Worm (Caenorhabditis elegans): Measurements from ENCODE around the gene C16A11.2.

Gene C16A11.2

ce11 chrII:4244959-4245358 is 7.0 kb downstream of the C16A11.2 start:
- TF ChIP-seq unc-62 (GFP tag; optimal IDR thresholded peaks at IDR 0.05) = no peak

ce11 chrII:4246897-4247296 is 8.9 kb downstream of the C16A11.2 start, which contains the start of gene gpa-11:
Gene gpa-11, plus strand, starts transcription at chrII:4247197.
- no peak for TF ChIP-seq unc-62 (GFP tag; optimal IDR thresholded peaks at IDR 0.05)

- no peak for TF ChIP-seq unc-62 (GFP tag; optimal IDR thresholded peaks at IDR 0.05)
Measured at ce11 chrII:4256541-4257001, 18.6 kb downstream of the C16A11.2 start, which contains the start of gene C16A11.7. Gene C16A11.7, minus strand, starts transcription at chrII:4256951.

ce11 chrII:4258683-4259082 is 20.7 kb downstream of the C16A11.2 start, which contains the start of gene clec-135:
Gene clec-135, minus strand, starts transcription at chrII:4258783.
- no peak for TF ChIP-seq unc-62 (GFP tag; optimal IDR thresholded peaks at IDR 0.05)

ce11 chrII:4267711-4268110 is 29.7 kb downstream of the C16A11.2 start:
- TF ChIP-seq unc-62 (GFP tag; optimal IDR thresholded peaks at IDR 0.05) = no peak

- no peak for TF ChIP-seq unc-62 (GFP tag; optimal IDR thresholded peaks at IDR 0.05)
Measured at ce11 chrII:4275637-4276252, 37.7 kb downstream of the C16A11.2 start, which contains the start of gene npr-42. Gene npr-42, plus strand, starts transcription at chrII:4276202.

- no peak for TF ChIP-seq unc-62 (GFP tag; optimal IDR thresholded peaks at IDR 0.05)
Measured at ce11 chrII:4276924-4277323, 38.9 kb downstream of the C16A11.2 start.

ce11 chrII:4277639-4278038 is 39.6 kb downstream of the C16A11.2 start:
- TF ChIP-seq unc-62 (GFP tag; optimal IDR thresholded peaks at IDR 0.05) = no peak

ce11 chrII:4281743-4282142 is 43.7 kb downstream of the C16A11.2 start, which contains the start of gene C01F1.5:
Gene C01F1.5, minus strand, starts transcription at chrII:4281845.
- no peak for TF ChIP-seq unc-62 (GFP tag; optimal IDR thresholded peaks at IDR 0.05)

- no peak for TF ChIP-seq unc-62 (GFP tag; optimal IDR thresholded peaks at IDR 0.05)
Measured at ce11 chrII:4284305-4285193, 46.5 kb downstream of the C16A11.2 start.

- no peak for TF ChIP-seq unc-62 (GFP tag; optimal IDR thresholded peaks at IDR 0.05)
Measured at ce11 chrII:4286921-4287320, 48.9 kb downstream of the C16A11.2 start.

ce11 chrII:4288111-4288510 is 50.1 kb downstream of the C16A11.2 start, which contains the start of gene C01F1.6:
Gene C01F1.6, minus strand, starts transcription at chrII:4288211.
- TF ChIP-seq unc-62 (GFP tag; optimal IDR thresholded peaks at IDR 0.05) = no peak

ce11 chrII:4288572-4288971 is 50.6 kb downstream of the C16A11.2 start:
- no peak for TF ChIP-seq unc-62 (GFP tag; optimal IDR thresholded peaks at IDR 0.05)

- TF ChIP-seq unc-62 (GFP tag; optimal IDR thresholded peaks at IDR 0.05) = no peak
Measured at ce11 chrII:4291799-4292198, 53.8 kb downstream of the C16A11.2 start.

ce11 chrII:4293027-4293522 is 55.1 kb downstream of the C16A11.2 start:
- TF ChIP-seq unc-62 (GFP tag; optimal IDR thresholded peaks at IDR 0.05) = no peak

ce11 chrII:4294189-4294588 is 56.2 kb downstream of the C16A11.2 start:
- TF ChIP-seq unc-62 (GFP tag; optimal IDR thresholded peaks at IDR 0.05) = no peak
